Worm (Caenorhabditis elegans): Measurements from ENCODE around the gene dbn-1.

- TF ChIP-seq med-1 (GFP tag; optimal IDR thresholded peaks at IDR 0.05; ENCODE audit: insufficient read depth), result no peak
- TF ChIP-seq cog-1 (tag; optimal IDR thresholded peaks at IDR 0.05), result no peak
These were observed 847 bp downstream of the dbn-1 start for ce11 chrIII:13761022-13761421.
